Worm (Caenorhabditis elegans) whole organism, L1 larva: Measurements from ENCODE around the gene dod-22.

ENCODE experiments used
- C04F5.9 ChIP-seq: sonication (generic microtip); optimal IDR thresholded peaks from 2 replicates; lab custom pipeline; 2016; ENCODE audit warnings: missing genetic modification characterization, missing compliant biosample characterization
- alr-1 ChIP-seq: fragments of 200-800 bp; sonication (Bioruptor generic); optimal IDR thresholded peaks from 2 replicates; lab custom pipeline; 2018; ENCODE audit warnings: borderline replicate concordance, mild to moderate bottlenecking, missing genetic modification characterization, missing compliant biosample characterization
- aly-2 ChIP-seq: fragments of 150-350 bp; optimal IDR thresholded peaks from 2 replicates; lab custom pipeline; 2014; ENCODE audit warnings: missing biosample characterization, missing genetic modification characterization
- ceh-82 ChIP-seq, 3 experiments: fragments of 150-350 bp in 1 of 3; sonication (generic microtip) in 2 of 3; optimal IDR thresholded peaks; 2 replicates each; lab custom pipeline; 2014 to 2017; ENCODE audit warnings: missing biosample characterization in 3 of 3, missing genetic modification characterization in 3 of 3
- ceh-88 ChIP-seq: fragments of 200-800 bp; sonication (Bioruptor generic); IDR thresholded peaks from 2 replicates; pipeline ENCODE4 v1.3.6; 2022; ENCODE audit warnings: missing genetic modification characterization, missing compliant biosample characterization
- efl-1 ChIP-seq, 4 experiments: fragments of 150-350 bp; optimal IDR thresholded peaks in 3 of 4; peaks in 1 of 4; 1 replicate in 1 of 4; 2 replicates in 3 of 4; lab custom pipeline; 2014; ENCODE audit warnings: missing biosample characterization in 2 of 4, missing genetic modification characterization in 2 of 4, missing genetic modification reagents in 2 of 4
- efl-3 ChIP-seq: fragments of 200-800 bp; sonication (Bioruptor generic); optimal IDR thresholded peaks from 2 replicates; lab custom pipeline; 2018; ENCODE audit warnings: mild to moderate bottlenecking, missing genetic modification characterization, missing compliant biosample characterization
- egl-27 ChIP-seq, 2 experiments: fragments of 150-350 bp in 1 of 2; sonication (generic microtip); optimal IDR thresholded peaks; 3 replicates each; lab custom pipeline; 2017 to 2018; ENCODE audit warnings: missing biosample characterization in 2 of 2, missing genetic modification characterization in 2 of 2, missing genetic modification reagents in 2 of 2
- elt-2 ChIP-seq: sonication (generic microtip); optimal IDR thresholded peaks from 2 replicates; lab custom pipeline; 2016; ENCODE audit warnings: missing genetic modification characterization, mild to moderate bottlenecking, inconsistent platforms, missing compliant biosample characterization, missing genetic modification reagents
- ets-5 ChIP-seq: fragments of 200-800 bp; sonication (Bioruptor generic); IDR thresholded peaks from 2 replicates; pipeline ENCODE4 v1.3.6; 2022; ENCODE audit warnings: missing genetic modification characterization, missing compliant biosample characterization
- hlh-17 ChIP-seq: fragments of 200-800 bp; sonication (Bioruptor generic); optimal IDR thresholded peaks from 2 replicates; lab custom pipeline; 2018; ENCODE audit warnings: missing genetic modification characterization, mild to moderate bottlenecking, missing compliant biosample characterization, moderate library complexity, borderline replicate concordance
- irx-1 ChIP-seq: sonication (generic microtip); optimal IDR thresholded peaks from 2 replicates; lab custom pipeline; 2016; ENCODE audit warnings: missing genetic modification characterization, missing compliant biosample characterization
- lin-35 ChIP-seq, 2 experiments: fragments of 150-350 bp; optimal IDR thresholded peaks; 2 replicates each; lab custom pipeline; 2014; ENCODE audit warnings: missing biosample characterization in 2 of 2, missing genetic modification characterization in 2 of 2, missing genetic modification reagents in 2 of 2
- mef-2 ChIP-seq: fragments of 150-350 bp; optimal IDR thresholded peaks from 2 replicates; lab custom pipeline; 2014; ENCODE audit warnings: missing biosample characterization, missing genetic modification characterization
- nhr-28 ChIP-seq: fragments of 150-350 bp; optimal IDR thresholded peaks from 2 replicates; lab custom pipeline; 2014; ENCODE audit warnings: missing biosample characterization, missing genetic modification characterization
- nhr-47 ChIP-seq: sonication (generic microtip); optimal IDR thresholded peaks from 2 replicates; lab custom pipeline; 2016; ENCODE audit warnings: mild to moderate bottlenecking, missing genetic modification characterization, moderate library complexity, missing compliant biosample characterization
- pqm-1 ChIP-seq: sonication (generic microtip); optimal IDR thresholded peaks from 3 replicates; lab custom pipeline; 2017; ENCODE audit warnings: missing biosample characterization, missing genetic modification characterization
- snpc-4 ChIP-seq: fragments of 150-350 bp; optimal IDR thresholded peaks from 2 replicates; lab custom pipeline; 2014; ENCODE audit warnings: missing biosample characterization, missing genetic modification characterization
- snu-23 ChIP-seq: sonication (generic microtip); optimal IDR thresholded peaks from 2 replicates; lab custom pipeline; 2016; ENCODE audit warnings: missing genetic modification characterization, missing compliant biosample characterization
- sox-4 ChIP-seq: sonication (generic microtip); optimal IDR thresholded peaks from 2 replicates; lab custom pipeline; 2016; ENCODE audit warnings: missing genetic modification characterization, missing compliant biosample characterization
- tlp-1 ChIP-seq: fragments of 150-350 bp; optimal IDR thresholded peaks from 2 replicates; lab custom pipeline; 2014; ENCODE audit warnings: missing biosample characterization, missing genetic modification characterization
- unc-62 ChIP-seq: fragments of 150-350 bp; optimal IDR thresholded peaks from 2 replicates; lab custom pipeline; 2014; ENCODE audit warnings: missing biosample characterization, missing genetic modification reagents, missing genetic modification characterization
- unc-86 ChIP-seq: sonication (generic microtip); optimal IDR thresholded peaks from 2 replicates; lab custom pipeline; 2016; ENCODE audit warnings: missing genetic modification characterization, missing compliant biosample characterization
- ztf-4 ChIP-seq: fragments of 150-350 bp; optimal IDR thresholded peaks from 2 replicates; lab custom pipeline; 2014; ENCODE audit warnings: missing biosample characterization, missing genetic modification characterization

dod-22 gene

DNA sequence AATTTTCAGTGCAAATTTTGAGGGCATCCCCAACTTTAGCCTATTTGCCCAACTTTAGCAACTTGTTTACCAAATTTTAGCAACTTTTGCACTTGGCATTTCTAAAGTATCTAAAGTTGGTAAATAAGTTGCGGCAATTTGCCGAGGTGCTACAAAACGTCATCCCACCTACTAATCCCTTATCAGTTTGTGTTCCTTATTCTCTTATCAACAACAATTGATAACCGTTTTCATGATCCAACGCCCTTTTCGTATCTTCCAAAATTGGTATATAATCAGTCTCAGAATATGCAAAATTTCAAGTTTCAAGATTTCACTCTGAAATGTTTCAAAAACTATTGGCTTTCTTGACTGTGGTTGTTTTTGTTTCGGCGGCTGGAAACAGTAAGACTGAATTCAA, 8.2 kb downstream of the dod-22 start, which contains the start of gene F55G11.4:
F55G11.4 (plus strand) TSS at position 289 of the 400 bp plus-strand sequence.
- peak; percentile 77 for TF ChIP-seq elt-2 (tag; lab: Kevin White, UChicago)
- TF ChIP-seq ztf-4 (tag; lab: Kevin White, UChicago) = no peak

DNA sequence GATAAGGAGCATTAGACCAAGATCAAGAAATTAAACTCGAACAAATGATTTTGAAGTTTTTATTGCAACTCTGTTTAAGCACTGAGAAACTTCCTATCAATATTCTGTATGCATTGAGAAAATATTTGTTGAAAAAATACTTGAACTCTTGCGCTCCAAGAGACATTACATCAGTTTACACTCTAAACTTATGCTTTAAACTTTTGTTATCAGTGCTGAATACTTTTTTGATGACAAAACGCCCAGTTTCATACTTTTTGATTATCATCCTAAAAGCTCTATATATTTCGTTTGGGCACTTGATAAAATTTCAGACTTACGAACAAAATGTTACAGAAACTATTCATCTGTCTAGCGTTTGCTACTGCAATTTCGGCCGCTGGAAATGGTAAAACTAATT, 10.8 kb downstream of the dod-22 start, which contains the start of gene dod-17:
dod-17 (plus strand) TSS at position 323 of the 400 bp plus-strand sequence.
- TF ChIP-seq egl-27 (tag; optimal IDR thresholded peaks at IDR 0.05; lab: Kevin White, UChicago) = no peak
- peak; percentile 40 for TF ChIP-seq elt-2 (tag; lab: Kevin White, UChicago)

DNA sequence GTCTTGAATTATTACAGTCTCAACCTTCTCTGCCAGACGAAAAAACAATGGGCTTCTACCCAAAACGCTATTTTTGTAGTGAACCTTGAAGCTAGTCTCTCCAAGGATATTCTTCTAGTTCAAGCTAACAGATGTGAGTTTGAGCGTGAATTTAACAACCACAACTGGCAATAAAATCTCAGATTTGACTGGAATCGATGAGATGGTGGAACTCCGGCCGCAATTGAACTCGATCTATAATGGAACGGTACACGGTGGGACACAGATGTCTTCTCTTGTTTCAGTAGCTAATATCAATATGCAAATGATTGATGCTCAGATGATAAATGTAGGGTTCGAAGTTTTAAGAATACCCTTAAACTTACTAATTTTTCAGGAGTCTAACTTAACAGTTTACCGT, 12.5 kb downstream of the dod-22 start:
- TF ChIP-seq elt-2 (tag; lab: Kevin White, UChicago) (no peak), efl-3 (GFP tag; lab: Kevin White, UChicago) (no peak), mef-2 (tag; lab: Kevin White, UChicago) (no peak), snu-23 (GFP tag; lab: Kevin White, UChicago) (no peak), aly-2 (tag; lab: Kevin White, UChicago) (no peak), unc-86 (tag; lab: Kevin White, UChicago) (no peak), pqm-1 (tag; lab: Kevin White, UChicago) (no peak)

DNA sequence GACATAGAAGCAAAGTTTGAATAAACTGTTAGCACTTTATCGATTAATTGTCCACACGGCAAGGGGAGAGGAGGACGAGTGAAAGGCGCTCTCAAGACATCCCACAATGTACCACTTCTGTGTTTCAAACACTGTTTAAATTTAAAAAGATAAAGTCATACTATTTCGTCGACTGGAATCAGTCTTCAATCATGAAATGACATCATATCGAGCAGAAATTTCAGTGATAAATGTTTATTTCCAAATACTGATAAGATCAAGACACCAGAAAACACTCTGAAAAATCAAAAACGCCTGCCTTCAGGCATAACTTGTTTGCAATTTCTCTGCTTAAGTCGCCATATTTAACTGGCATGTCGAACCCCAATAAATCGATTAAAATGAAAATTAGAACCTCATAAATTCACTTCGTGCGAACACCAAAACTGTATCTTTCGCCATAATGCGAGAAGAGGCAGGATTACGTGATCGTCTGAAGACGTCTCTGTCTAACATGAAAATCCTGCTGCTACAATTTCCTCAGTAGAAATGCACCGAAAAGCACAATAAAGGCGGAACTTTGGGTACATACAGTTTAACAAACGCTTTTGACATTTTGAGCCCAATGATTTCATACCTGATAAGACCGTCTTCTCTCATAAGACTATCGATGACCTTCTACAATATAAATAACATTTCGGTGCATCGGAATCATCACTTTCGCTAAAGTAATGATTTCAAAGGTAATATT, 13.3 kb downstream of the dod-22 start, which contains the start of gene K10D11.2:
K10D11.2 (plus strand) TSS at position 680 of the 730 bp plus-strand sequence.
- TF ChIP-seq snpc-4 (tag; lab: Kevin White, UChicago) = no peak
- TF ChIP-seq C04F5.9 (tag; lab: Kevin White, UChicago) = no peak
- TF ChIP-seq efl-1 (optimal IDR thresholded peaks at IDR 0.05; lab: Kevin White, UChicago) = no peak
- TF ChIP-seq efl-1 (GFP tag; optimal IDR thresholded peaks at IDR 0.05 in 1 of 2; lab: Kevin White, UChicago) = peak in 1 of 2 experiments; percentile 89
- TF ChIP-seq nhr-28 (tag; lab: Kevin White, UChicago) = no peak
- no peak for TF ChIP-seq irx-1 (tag; lab: Kevin White, UChicago)
- TF ChIP-seq tlp-1 (tag; lab: Kevin White, UChicago) = no peak
- no peak for TF ChIP-seq ceh-82 (tag; optimal IDR thresholded peaks at IDR 0.05; lab: Kevin White, UChicago)
- TF ChIP-seq lin-35 (GFP tag; optimal IDR thresholded peaks at IDR 0.05; lab: Kevin White, UChicago) = no peak
- no peak for TF ChIP-seq nhr-47 (tag; lab: Kevin White, UChicago)
- no peak for TF ChIP-seq hlh-17 (GFP tag; lab: Kevin White, UChicago)
- TF ChIP-seq elt-2 (tag; lab: Kevin White, UChicago) = peak; percentile 83

DNA sequence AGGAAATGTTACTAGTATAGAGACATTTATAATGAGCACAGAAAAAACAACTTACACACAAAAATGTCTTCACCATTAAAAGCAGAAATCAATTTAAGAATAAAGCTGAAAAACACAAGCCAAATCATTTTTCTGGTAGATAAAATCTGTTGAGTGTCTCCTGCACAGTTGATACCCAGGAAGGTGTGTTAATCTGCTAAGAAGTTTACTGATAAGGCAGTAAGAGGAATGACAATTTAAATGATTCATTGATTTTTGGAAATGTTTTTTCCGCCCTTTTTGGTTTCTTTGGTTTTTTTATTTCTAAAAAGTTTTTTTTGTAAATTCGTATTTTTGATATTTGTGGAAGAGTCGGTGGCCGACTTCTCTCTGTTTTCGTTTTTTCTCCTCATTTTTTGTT, 20.8 kb downstream of the dod-22 start, which contains the start of gene K10D11.3:
K10D11.3 (minus strand) TSS at position 174 of the 400 bp plus-strand sequence.
- TF ChIP-seq elt-2 (tag; lab: Kevin White, UChicago) (peak; percentile 72), ceh-88 (no peak)

DNA sequence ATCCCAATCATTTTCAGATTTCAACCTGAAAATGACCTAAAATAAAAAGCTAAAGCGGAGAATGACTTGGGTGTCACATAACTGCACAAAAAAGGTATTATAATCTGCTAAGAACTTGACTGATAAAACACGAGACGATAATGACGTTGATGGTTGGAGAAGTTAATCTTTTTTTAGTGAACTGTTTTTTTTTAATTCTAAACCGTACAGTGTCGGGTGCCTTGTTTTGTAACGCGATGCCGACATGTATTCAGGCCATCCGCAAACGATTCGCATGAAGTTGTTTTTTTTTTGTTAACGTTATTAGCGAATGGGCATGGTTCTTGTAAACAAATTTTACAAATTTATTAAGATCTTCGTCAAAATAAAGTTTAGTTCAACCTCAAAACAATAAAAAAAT, 24.2 kb downstream of the dod-22 start, which contains the start of gene K10D11.6:
K10D11.6 (minus strand) TSS at position 101 of the 400 bp plus-strand sequence.
- TF ChIP-seq elt-2 (tag; lab: Kevin White, UChicago) (peak; percentile 39), unc-62 (GFP tag; lab: Kevin White, UChicago) (no peak)

DNA sequence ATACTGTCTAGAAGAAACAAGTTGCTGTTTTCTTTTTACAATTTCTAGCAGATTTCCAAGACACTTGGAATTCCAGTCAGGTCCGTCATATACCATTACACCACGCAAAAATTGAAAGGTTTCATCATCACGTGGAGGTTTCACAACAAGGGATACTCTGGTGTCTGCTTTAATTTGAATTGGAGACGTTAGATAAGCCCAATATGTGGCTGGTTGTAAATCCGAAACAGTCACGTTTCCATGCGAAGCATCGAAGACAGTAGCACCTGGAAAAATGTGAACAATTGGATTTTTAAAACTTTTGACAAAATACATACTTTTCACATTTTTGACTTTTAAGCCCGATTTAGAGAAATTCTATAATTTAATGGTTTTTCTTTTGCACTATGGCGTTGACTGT, 25.5 kb downstream of the dod-22 start:
- TF ChIP-seq sox-4 (tag; lab: Kevin White, UChicago) (no peak), alr-1 (no peak)

DNA sequence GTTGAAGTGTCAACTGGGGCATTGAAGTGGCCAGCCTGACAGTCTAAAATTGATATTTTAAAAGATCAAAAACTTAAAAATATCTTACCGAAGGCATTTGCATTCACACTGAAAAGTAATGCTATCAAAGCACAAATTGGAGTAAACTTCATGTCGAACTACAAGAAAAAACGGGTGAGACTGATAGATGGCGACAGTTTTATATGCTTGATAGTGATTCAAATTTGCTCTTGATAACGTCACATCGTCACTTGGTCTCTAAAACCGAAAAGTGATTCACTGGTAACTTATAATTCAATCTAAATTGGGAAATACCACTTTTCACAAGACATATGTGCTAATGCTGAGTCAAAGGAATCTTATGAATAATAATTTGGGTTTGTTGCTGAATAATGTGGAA, 26.5 kb downstream of the dod-22 start, which contains the start of gene K10D11.5:
K10D11.5 (minus strand) TSS at position 215 of the 400 bp plus-strand sequence.
- TF ChIP-seq elt-2 (tag; lab: Kevin White, UChicago) = peak; percentile 45
- TF ChIP-seq ets-5 = no peak
